Fruit fly (Drosophila melanogaster): ENCODE results near the gene wkd.

Gene wkd

dm6 chr3R:11625544-11625943 is 44.2 kb downstream of the wkd start, which contains the start of gene Zaf1:
Gene Zaf1, minus strand, starts transcription at chr3R:11625644.
- TF ChIP-seq usp (GFP tag; optimal IDR thresholded peaks at IDR 0.05) (no peak), CG8478 (optimal IDR thresholded peaks at IDR 0.05) (no peak), EcR (GFP tag; optimal IDR thresholded peaks at IDR 0.05) (no peak), Dll (optimal IDR thresholded peaks at IDR 0.05) (no peak), pan (optimal IDR thresholded peaks at IDR 0.05) (no peak), psq (optimal IDR thresholded peaks at IDR 0.05) (no peak)

dm6 chr3R:11626571-11626970 is 45.2 kb downstream of the wkd start, which contains the start of the genes CG6813 and CG18764:
Gene CG6813, minus strand, starts transcription at chr3R:11626638.
Gene CG18764, plus strand, starts transcription at chr3R:11626889.
- TF ChIP-seq pan (optimal IDR thresholded peaks at IDR 0.05) (no peak), psq (optimal IDR thresholded peaks at IDR 0.05) (no peak), EcR (GFP tag; optimal IDR thresholded peaks at IDR 0.05) (no peak), CG8478 (optimal IDR thresholded peaks at IDR 0.05) (no peak), Dll (optimal IDR thresholded peaks at IDR 0.05) (no peak), usp (GFP tag; optimal IDR thresholded peaks at IDR 0.05) (no peak)

dm6 chr3R:11628416-11629041 is 47.2 kb downstream of the wkd start, which contains the start of gene CG14712:
Gene CG14712, plus strand, starts transcription at chr3R:11628759.
- TF ChIP-seq CG8478 (optimal IDR thresholded peaks at IDR 0.05) (no peak), usp (GFP tag; optimal IDR thresholded peaks at IDR 0.05) (no peak), EcR (GFP tag; optimal IDR thresholded peaks at IDR 0.05) (no peak), pan (optimal IDR thresholded peaks at IDR 0.05) (no peak), psq (optimal IDR thresholded peaks at IDR 0.05) (no peak)
